Fruit fly (Drosophila melanogaster) whole organism, prepupa: ENCODE measurements around the gene CG14427.

ENCODE experiments used
- Blimp-1 ChIP-seq: fragments of 200-800 bp; sonication (Bioruptor generic); optimal IDR thresholded peaks from 3 replicates; lab custom pipeline; 2017; ENCODE audit warnings: missing biosample characterization, missing genetic modification characterization, mild to moderate bottlenecking, moderate library complexity, missing genetic modification reagents
- CG10631 ChIP-seq: fragments of 200-800 bp; sonication (Bioruptor generic); optimal IDR thresholded peaks from 2 replicates; lab custom pipeline; 2016; ENCODE audit warnings: missing biosample characterization, missing genetic modification characterization
- CG10669 ChIP-seq: fragments of 200-800 bp; sonication (Bioruptor generic); optimal IDR thresholded peaks from 3 replicates; lab custom pipeline; 2018; ENCODE audit warnings: missing biosample characterization, mild to moderate bottlenecking, missing genetic modification characterization, moderate library complexity
- CG11762 ChIP-seq: fragments of 200-800 bp; sonication (Bioruptor generic); optimal IDR thresholded peaks from 3 replicates; lab custom pipeline; 2016; ENCODE audit warnings: missing biosample characterization, missing genetic modification characterization; ENCODE audit not compliant: insufficient read depth
- CG11902 ChIP-seq: fragments of 200-800 bp; sonication (Bioruptor generic); optimal IDR thresholded peaks from 3 replicates; lab custom pipeline; 2016; ENCODE audit warnings: missing biosample characterization, missing genetic modification characterization
- CG1621 ChIP-seq: fragments of 200-800 bp; sonication (Bioruptor generic); optimal IDR thresholded peaks from 3 replicates; lab custom pipeline; 2018; ENCODE audit warnings: missing biosample characterization, mild to moderate bottlenecking, missing genetic modification characterization
- CG16779 ChIP-seq: fragments of 200-800 bp; sonication (Bioruptor generic); optimal IDR thresholded peaks from 3 replicates; lab custom pipeline; 2017; ENCODE audit warnings: missing biosample characterization, mild to moderate bottlenecking, missing genetic modification characterization
- CG32006 ChIP-seq: fragments of 200-800 bp; sonication (Bioruptor generic); optimal IDR thresholded peaks from 3 replicates; lab custom pipeline; 2017; ENCODE audit warnings: missing biosample characterization, mild to moderate bottlenecking, missing genetic modification characterization
- CG3919 ChIP-seq: fragments of 200-800 bp; sonication (Bioruptor generic); optimal IDR thresholded peaks from 3 replicates; lab custom pipeline; 2016; ENCODE audit warnings: missing biosample characterization, missing genetic modification characterization
- CG4318 ChIP-seq: fragments of 200-800 bp; sonication (Bioruptor generic); optimal IDR thresholded peaks from 3 replicates; lab custom pipeline; 2017; ENCODE audit warnings: missing biosample characterization, mild to moderate bottlenecking, missing genetic modification characterization
- CG6163 ChIP-seq: fragments of 200-800 bp; sonication (Bioruptor generic); IDR thresholded peaks from 3 replicates; pipeline ENCODE4 v1.3.6; 2022; ENCODE audit warnings: missing biosample characterization, missing genetic modification characterization
- CG6276 ChIP-seq: fragments of 200-800 bp; sonication (Bioruptor generic); optimal IDR thresholded peaks from 2 replicates; lab custom pipeline; 2017; ENCODE audit warnings: missing biosample characterization, mild to moderate bottlenecking, missing genetic modification characterization
- CG6792 ChIP-seq: fragments of 200-800 bp; sonication (Bioruptor generic); optimal IDR thresholded peaks from 3 replicates; lab custom pipeline; 2016; ENCODE audit warnings: missing biosample characterization, missing genetic modification characterization
- CG6808 ChIP-seq: fragments of 200-800 bp; sonication (Bioruptor generic); optimal IDR thresholded peaks from 3 replicates; lab custom pipeline; 2017; ENCODE audit warnings: missing biosample characterization, missing genetic modification characterization, mild to moderate bottlenecking, moderate library complexity, missing genetic modification reagents
- CG6854 ChIP-seq: fragments of 200-800 bp; sonication (Bioruptor generic); optimal IDR thresholded peaks from 2 replicates; lab custom pipeline; 2017; ENCODE audit warnings: missing biosample characterization, mild to moderate bottlenecking, missing genetic modification characterization
- CG7368 ChIP-seq: fragments of 200-800 bp; sonication (Bioruptor generic); optimal IDR thresholded peaks from 3 replicates; lab custom pipeline; 2016; ENCODE audit warnings: missing biosample characterization, missing genetic modification characterization
- CG8119 ChIP-seq: fragments of 200-800 bp; sonication (Bioruptor generic); IDR thresholded peaks from 3 replicates; pipeline ENCODE4 v1.3.6; 2022; ENCODE audit warnings: missing biosample characterization, missing genetic modification characterization
- CG8319 ChIP-seq: fragments of 200-800 bp; sonication (Bioruptor generic); optimal IDR thresholded peaks from 3 replicates; lab custom pipeline; 2016; ENCODE audit warnings: missing biosample characterization, missing genetic modification characterization
- CG8632 ChIP-seq: fragments of 200-800 bp; sonication (Bioruptor generic); optimal IDR thresholded peaks from 3 replicates; lab custom pipeline; 2016; ENCODE audit warnings: missing biosample characterization, missing genetic modification characterization
- CG9139 ChIP-seq: fragments of 200-800 bp; sonication (Bioruptor generic); optimal IDR thresholded peaks from 3 replicates; lab custom pipeline; 2017; ENCODE audit warnings: missing biosample characterization, mild to moderate bottlenecking, missing genetic modification characterization
- Eip75B ChIP-seq: fragments of 200-800 bp; sonication (Bioruptor generic); optimal IDR thresholded peaks from 3 replicates; lab custom pipeline; 2016; ENCODE audit warnings: missing biosample characterization, missing genetic modification characterization
- Eip78C ChIP-seq: fragments of 200-800 bp; sonication (Bioruptor generic); peaks from one replicate; lab custom pipeline; 2016; ENCODE audit warnings: missing biosample characterization, missing genetic modification characterization
- Ets21C ChIP-seq: fragments of 200-800 bp; sonication (Bioruptor generic); optimal IDR thresholded peaks from 3 replicates; lab custom pipeline; 2016; ENCODE audit warnings: missing biosample characterization, missing genetic modification characterization
- Hr39 ChIP-seq: fragments of 200-800 bp; sonication (Bioruptor generic); optimal IDR thresholded peaks from 2 replicates; lab custom pipeline; 2016; ENCODE audit warnings: missing biosample characterization, missing genetic modification characterization
- Hr4 ChIP-seq: fragments of 200-800 bp; sonication (Bioruptor generic); optimal IDR thresholded peaks from 3 replicates; lab custom pipeline; 2016; ENCODE audit warnings: missing biosample characterization, missing genetic modification characterization
- Lpt ChIP-seq: fragments of 200-800 bp; sonication (Bioruptor generic); optimal IDR thresholded peaks from 3 replicates; lab custom pipeline; 2016; ENCODE audit warnings: missing biosample characterization, missing genetic modification characterization
- Met ChIP-seq: fragments of 200-800 bp; sonication (Bioruptor generic); optimal IDR thresholded peaks from 3 replicates; lab custom pipeline; 2016; ENCODE audit warnings: missing biosample characterization, missing genetic modification characterization
- OdsH ChIP-seq: fragments of 200-800 bp; sonication (Bioruptor generic); optimal IDR thresholded peaks from 3 replicates; lab custom pipeline; 2016; ENCODE audit warnings: missing biosample characterization, missing genetic modification characterization
- Sox14 ChIP-seq: fragments of 200-800 bp; sonication (Bioruptor generic); optimal IDR thresholded peaks from 3 replicates; lab custom pipeline; 2016; ENCODE audit warnings: missing biosample characterization, missing genetic modification characterization
- Sox15 ChIP-seq: fragments of 200-800 bp; sonication (Bioruptor generic); optimal IDR thresholded peaks from 3 replicates; lab custom pipeline; 2016; ENCODE audit warnings: missing biosample characterization, missing genetic modification characterization
- achi ChIP-seq: fragments of 200-800 bp; sonication (Bioruptor generic); optimal IDR thresholded peaks from 3 replicates; lab custom pipeline; 2016; ENCODE audit warnings: missing biosample characterization, missing genetic modification characterization
- dac ChIP-seq: fragments of 200-800 bp; sonication (Bioruptor generic); optimal IDR thresholded peaks from 2 replicates; lab custom pipeline; 2017; ENCODE audit warnings: missing biosample characterization, mild to moderate bottlenecking, missing genetic modification characterization
- esn ChIP-seq: fragments of 200-800 bp; sonication (Bioruptor generic); optimal IDR thresholded peaks from 2 replicates; lab custom pipeline; 2016; ENCODE audit warnings: missing biosample characterization, mild to moderate bottlenecking, missing genetic modification characterization, moderate library complexity
- fd59A ChIP-seq: fragments of 200-800 bp; sonication (Bioruptor generic); optimal IDR thresholded peaks from 2 replicates; lab custom pipeline; 2017; ENCODE audit warnings: missing biosample characterization, mild to moderate bottlenecking, missing genetic modification characterization, missing genetic modification reagents
- fkh ChIP-seq: fragments of 200-800 bp; sonication (Bioruptor generic); optimal IDR thresholded peaks from 3 replicates; lab custom pipeline; 2017; ENCODE audit warnings: missing biosample characterization, mild to moderate bottlenecking, missing genetic modification characterization, moderate library complexity
- net ChIP-seq: fragments of 200-800 bp; sonication (Bioruptor generic); optimal IDR thresholded peaks from 3 replicates; lab custom pipeline; 2016; ENCODE audit warnings: missing biosample characterization, missing genetic modification characterization
- pdm3 ChIP-seq: fragments of 200-800 bp; sonication (Bioruptor generic); optimal IDR thresholded peaks from 3 replicates; lab custom pipeline; 2016; ENCODE audit warnings: missing biosample characterization, missing genetic modification characterization
- spab ChIP-seq: fragments of 200-800 bp; sonication (Bioruptor generic); optimal IDR thresholded peaks from 2 replicates; lab custom pipeline; 2017; ENCODE audit warnings: missing biosample characterization, mild to moderate bottlenecking, missing genetic modification characterization, missing genetic modification reagents
- ss ChIP-seq, 2 experiments: fragments of 200-800 bp; sonication (Bioruptor generic); optimal IDR thresholded peaks; 2 replicates in 1 of 2; 3 replicates in 1 of 2; lab custom pipeline; 2017 to 2018; ENCODE audit warnings: mild to moderate bottlenecking in 2 of 2, missing biosample characterization in 2 of 2, missing genetic modification characterization in 2 of 2, moderate library complexity in 1 of 2
- svp ChIP-seq: fragments of 200-800 bp; sonication (Bioruptor generic); peaks from one replicate; lab custom pipeline; 2016; ENCODE audit warnings: missing biosample characterization, missing genetic modification characterization
- topi ChIP-seq: fragments of 200-800 bp; sonication (Bioruptor generic); optimal IDR thresholded peaks from 3 replicates; lab custom pipeline; 2016; ENCODE audit warnings: missing biosample characterization, missing genetic modification characterization
- vri ChIP-seq: fragments of 200-800 bp; sonication (Bioruptor generic); optimal IDR thresholded peaks from 3 replicates; lab custom pipeline; 2016; ENCODE audit warnings: missing biosample characterization, mild to moderate bottlenecking, missing genetic modification characterization

CG14427 gene

dm6 chrX:6995258-6995657, 45.1 kb upstream of the CG14427 start:
- TF ChIP-seq pdm3 (GFP tag; lab: Kevin White, UChicago), result no peak
- peak; percentile 40 for TF ChIP-seq svp (GFP tag; lab: Kevin White, UChicago)
- no peak for TF ChIP-seq Eip75B (GFP tag; lab: Kevin White, UChicago)
- TF ChIP-seq net (GFP tag; lab: Kevin White, UChicago), result no peak
- TF ChIP-seq Met (GFP tag; lab: Kevin White, UChicago), result no peak
- TF ChIP-seq CG32006, result no peak
- no peak for TF ChIP-seq CG8632 (GFP tag; lab: Kevin White, UChicago)
- no peak for TF ChIP-seq CG8119 (GFP tag; lab: Robert Waterston, UW)
- TF ChIP-seq CG16779 (tag; lab: Kevin White, UChicago), result no peak
- TF ChIP-seq fkh (GFP tag; lab: Kevin White, UChicago), result no peak
- TF ChIP-seq CG8319, result no peak
- no peak for TF ChIP-seq OdsH
- TF ChIP-seq CG9139, result no peak
- TF ChIP-seq spab (GFP tag; lab: Kevin White, UChicago), result no peak
- no peak for TF ChIP-seq CG11762
- peak; percentile 28 for TF ChIP-seq Blimp-1
- TF ChIP-seq CG3919 (GFP tag; lab: Kevin White, UChicago), result no peak
- TF ChIP-seq Eip78C, result peak; percentile 42
- TF ChIP-seq Lpt, result no peak
- no peak for TF ChIP-seq CG10631 (GFP tag; lab: Kevin White, UChicago)
- no peak for TF ChIP-seq Hr4 (GFP tag; lab: Kevin White, UChicago)
- no peak for TF ChIP-seq CG7368 (GFP tag; lab: Kevin White, UChicago)
- TF ChIP-seq Ets21C (GFP tag; lab: Kevin White, UChicago), result no peak
- no peak for TF ChIP-seq Hr39 (GFP tag; lab: Kevin White, UChicago)

dm6 chrX:6996130-6996529, 44.3 kb upstream of the CG14427 start:
- TF ChIP-seq CG11762 (no peak), CG11902 (GFP tag; lab: Kevin White, UChicago) (no peak), OdsH (no peak), Hr4 (GFP tag; lab: Kevin White, UChicago) (no peak), CG6276 (GFP tag; lab: Kevin White, UChicago) (no peak), Met (GFP tag; lab: Kevin White, UChicago) (peak; percentile 11), Hr39 (GFP tag; lab: Kevin White, UChicago) (peak; percentile 6), CG7368 (GFP tag; lab: Kevin White, UChicago) (no peak), Eip78C (peak; percentile 54)

dm6 chrX:6996965-6997652, 43.3 kb upstream of the CG14427 start:
- TF ChIP-seq Sox14 (GFP tag; lab: Kevin White, UChicago) (no peak), CG6808 (GFP tag; lab: Kevin White, UChicago) (no peak), Blimp-1 (peak; percentile 1)

- TF ChIP-seq CG10631 (GFP tag; lab: Kevin White, UChicago) (peak; percentile 88), Sox15 (GFP tag; lab: Kevin White, UChicago) (peak; percentile 84), CG10669 (GFP tag; lab: Kevin White, UChicago) (peak; percentile 89), fkh (GFP tag; lab: Kevin White, UChicago) (no peak), CG6854 (peak; percentile 5), CG6808 (GFP tag; lab: Kevin White, UChicago) (peak; percentile 82), esn (peak; percentile 87), net (GFP tag; lab: Kevin White, UChicago) (peak; percentile 86), vri (peak; percentile 18), CG1621 (peak; percentile 82), achi (GFP tag; lab: Kevin White, UChicago) (peak; percentile 87), ss (GFP tag; optimal IDR thresholded peaks at IDR 0.05; lab: Kevin White, UChicago) (peak; percentile 43 to 79), Ets21C (GFP tag; lab: Kevin White, UChicago) (peak; percentile 86), dac (GFP tag; lab: Kevin White, UChicago) (peak; percentile 72), CG4318 (GFP tag; lab: Kevin White, UChicago) (peak; percentile 74), CG8319 (peak; percentile 73), topi (peak; percentile 91), fd59A (GFP tag; lab: Kevin White, UChicago) (peak; percentile 88), Lpt (peak; percentile 46), Eip78C (peak; percentile 96), CG6792 (GFP tag; lab: Kevin White, UChicago) (peak; percentile 84), CG8632 (GFP tag; lab: Kevin White, UChicago) (peak; percentile 78), svp (GFP tag; lab: Kevin White, UChicago) (peak; percentile 93), CG6163 (GFP tag; lab: Robert Waterston, UW) (peak; percentile 83)
Observed at dm6 chrX:6997653-6998491, 42.5 kb upstream of the CG14427 start.
